Fruit fly (Drosophila melanogaster) whole organism, embryonic: ENCODE data around the gene CG43322.

Experiments
- ATbp ChIP-seq: fragments of 200-800 bp; sonication (Bioruptor generic); optimal IDR thresholded peaks from 2 replicates; lab custom pipeline; 2017; ENCODE audit warnings: missing biosample characterization, mild to moderate bottlenecking, missing genetic modification characterization, missing genetic modification reagents
- Awh ChIP-seq: fragments of 200-800 bp; sonication (Bioruptor generic); IDR thresholded peaks from 2 replicates; pipeline ENCODE4, ENCODE4 v1.3.6; 2022; ENCODE audit warnings: missing biosample characterization, missing genetic modification characterization
- Blimp-1 ChIP-seq: fragments of 200-800 bp; sonication (Bioruptor generic); optimal IDR thresholded peaks from 3 replicates; lab custom pipeline; 2018; ENCODE audit warnings: missing biosample characterization, missing genetic modification characterization, mild to moderate bottlenecking, moderate library complexity, missing genetic modification reagents
- BtbVII ChIP-seq: fragments of 200-800 bp; sonication (Bioruptor generic); optimal IDR thresholded peaks from 3 replicates; lab custom pipeline; 2017; ENCODE audit warnings: missing biosample characterization, mild to moderate bottlenecking, missing genetic modification characterization
- CG10147 ChIP-seq: fragments of 200-800 bp; sonication (Bioruptor generic); optimal IDR thresholded peaks from 2 replicates; lab custom pipeline; 2019; ENCODE audit warnings: missing biosample characterization, mild to moderate bottlenecking, missing genetic modification characterization, moderate library complexity
- CG11696 ChIP-seq: fragments of 200-800 bp; sonication (Bioruptor generic); IDR thresholded peaks from 2 replicates; pipeline ENCODE4 v1.3.6; 2022; ENCODE audit warnings: missing biosample characterization, missing genetic modification characterization
- CG12942 ChIP-seq: fragments of 200-800 bp; sonication (Bioruptor generic); optimal IDR thresholded peaks from 3 replicates; lab custom pipeline; 2016; ENCODE audit warnings: missing biosample characterization, missing genetic modification characterization
- CG13123 ChIP-seq: fragments of 200-800 bp; sonication (Bioruptor generic); optimal IDR thresholded peaks from 2 replicates; lab custom pipeline; 2016; ENCODE audit warnings: missing biosample characterization, missing genetic modification characterization
- CG14441 ChIP-seq: fragments of 200-800 bp; sonication (Bioruptor generic); IDR thresholded peaks from 2 replicates; pipeline ENCODE4 v1.3.6; 2022; ENCODE audit warnings: missing biosample characterization, missing genetic modification characterization
- CG14860 ChIP-seq: fragments of 200-800 bp; sonication (Bioruptor generic); IDR thresholded peaks from 3 replicates; pipeline ENCODE4 v1.3.6; 2022; ENCODE audit warnings: missing biosample characterization, missing genetic modification characterization; ENCODE audit not compliant: partially characterized antibody
- CG16815 ChIP-seq: fragments of 200-800 bp; sonication (Bioruptor generic); optimal IDR thresholded peaks from 3 replicates; lab custom pipeline; 2017; ENCODE audit warnings: missing biosample characterization, mild to moderate bottlenecking, missing genetic modification characterization
- CG17359 ChIP-seq: fragments of 200-800 bp; sonication (Bioruptor generic); optimal IDR thresholded peaks from 3 replicates; lab custom pipeline; 2018; ENCODE audit warnings: missing biosample characterization, mild to moderate bottlenecking, missing genetic modification characterization, moderate library complexity
- CG17802 ChIP-seq: fragments of 200-800 bp; sonication (Bioruptor generic); optimal IDR thresholded peaks from 2 replicates; lab custom pipeline; 2018; ENCODE audit warnings: missing biosample characterization, mild to moderate bottlenecking, missing genetic modification characterization, moderate library complexity
- CG2116 ChIP-seq: fragments of 200-800 bp; sonication (Bioruptor generic); optimal IDR thresholded peaks from 3 replicates; lab custom pipeline; 2018; ENCODE audit warnings: missing biosample characterization, mild to moderate bottlenecking, missing genetic modification characterization
- CG2120 ChIP-seq: fragments of 200-800 bp; sonication (Bioruptor generic); optimal IDR thresholded peaks from 3 replicates; lab custom pipeline; 2016; ENCODE audit warnings: missing biosample characterization, missing genetic modification characterization
- CG2199 ChIP-seq: fragments of 200-800 bp; sonication (Bioruptor generic); IDR thresholded peaks from 3 replicates; pipeline ENCODE4 v1.3.6; 2022; ENCODE audit warnings: missing biosample characterization, missing genetic modification characterization
- CG31365 ChIP-seq: fragments of 200-800 bp; sonication (Bioruptor generic); optimal IDR thresholded peaks from 2 replicates; lab custom pipeline; 2018; ENCODE audit warnings: missing biosample characterization, mild to moderate bottlenecking, missing genetic modification characterization
- CG32772 ChIP-seq: fragments of 200-800 bp; sonication (Bioruptor generic); IDR thresholded peaks from 2 replicates; pipeline ENCODE4 v1.3.6; 2022; ENCODE audit warnings: missing biosample characterization, missing genetic modification characterization
- CG3281 ChIP-seq: fragments of 200-800 bp; sonication (Bioruptor generic); optimal IDR thresholded peaks from 3 replicates; lab custom pipeline; 2017; ENCODE audit warnings: missing biosample characterization, mild to moderate bottlenecking, missing genetic modification characterization
- CG33557 ChIP-seq: fragments of 200-800 bp; sonication (Bioruptor generic); optimal IDR thresholded peaks from 2 replicates; lab custom pipeline; 2019; ENCODE audit warnings: missing biosample characterization, mild to moderate bottlenecking, missing genetic modification characterization, moderate library complexity
- CG34376 ChIP-seq: fragments of 200-800 bp; sonication (Bioruptor generic); optimal IDR thresholded peaks from 2 replicates; lab custom pipeline; 2018; ENCODE audit warnings: missing biosample characterization, mild to moderate bottlenecking, missing genetic modification characterization
- CG6654 ChIP-seq: fragments of 200-800 bp; sonication (Bioruptor generic); optimal IDR thresholded peaks from 2 replicates; lab custom pipeline; 2017; ENCODE audit warnings: missing biosample characterization, mild to moderate bottlenecking, missing genetic modification characterization
- CG7928 ChIP-seq: fragments of 200-800 bp; sonication (Bioruptor generic); optimal IDR thresholded peaks from 2 replicates; lab custom pipeline; 2017; ENCODE audit warnings: missing biosample characterization, mild to moderate bottlenecking, missing genetic modification characterization
- CG8290 ChIP-seq, 3 experiments: fragments of 200-800 bp; sonication (Bioruptor generic); optimal IDR thresholded peaks; 2 replicates each; lab custom pipeline; 2016 to 2019; ENCODE audit warnings: missing biosample characterization in 3 of 3, missing genetic modification characterization in 3 of 3, mild to moderate bottlenecking in 2 of 3, moderate library complexity in 1 of 3
- Dbx ChIP-seq: fragments of 200-800 bp; sonication (Bioruptor generic); IDR thresholded peaks from 3 replicates; pipeline ENCODE4 v1.3.6; 2022; ENCODE audit warnings: missing biosample characterization, missing genetic modification characterization
- Doc2 ChIP-seq: fragments of 200-800 bp; sonication (Bioruptor generic); IDR thresholded peaks from 2 replicates; pipeline ENCODE4 v1.3.6; 2022; ENCODE audit warnings: missing biosample characterization, missing genetic modification characterization
- Doc3 ChIP-seq: fragments of 200-800 bp; sonication (Bioruptor generic); IDR thresholded peaks from 3 replicates; pipeline ENCODE4 v1.3.6; 2022; ENCODE audit warnings: missing biosample characterization, missing genetic modification characterization; ENCODE audit not compliant: partially characterized antibody
- H15 ChIP-seq: fragments of 200-800 bp; sonication (Bioruptor generic); IDR thresholded peaks from 3 replicates; pipeline ENCODE4 v1.3.6; 2022; ENCODE audit warnings: missing biosample characterization, missing genetic modification characterization
- HLH3B ChIP-seq: fragments of 200-800 bp; sonication (Bioruptor generic); IDR thresholded peaks from 2 replicates; pipeline ENCODE4 v1.3.6; 2022; ENCODE audit warnings: missing biosample characterization, missing genetic modification characterization
- Optix ChIP-seq: fragments of 200-800 bp; sonication (Bioruptor generic); IDR thresholded peaks from 3 replicates; pipeline ENCODE4 v1.3.6; 2022; ENCODE audit warnings: missing biosample characterization, missing genetic modification characterization
- PHDP ChIP-seq: fragments of 200-800 bp; sonication (Bioruptor generic); optimal IDR thresholded peaks from 3 replicates; lab custom pipeline; 2018; ENCODE audit warnings: missing biosample characterization, mild to moderate bottlenecking, missing genetic modification characterization, moderate library complexity
- Sin3A ChIP-seq: fragments of >200 bp; optimal IDR thresholded peaks from 2 replicates; lab custom pipeline; 2018
- Six4 ChIP-seq: fragments of 200-800 bp; sonication (Bioruptor generic); optimal IDR thresholded peaks from 2 replicates; lab custom pipeline; 2016; ENCODE audit warnings: missing biosample characterization, missing genetic modification characterization
- aop ChIP-seq: fragments of 200-800 bp; sonication (Bioruptor generic); IDR thresholded peaks from 2 replicates; pipeline ENCODE4 v1.3.6; 2022; ENCODE audit warnings: missing biosample characterization, missing genetic modification characterization
- ap ChIP-seq: fragments of 200-800 bp; sonication (Bioruptor generic); IDR thresholded peaks from 2 replicates; pipeline ENCODE4 v1.3.6; 2022; ENCODE audit warnings: missing biosample characterization, missing genetic modification characterization
- bigmax ChIP-seq: fragments of 200-800 bp; sonication (Bioruptor generic); optimal IDR thresholded peaks from 2 replicates; lab custom pipeline; 2018; ENCODE audit warnings: missing biosample characterization, mild to moderate bottlenecking, missing genetic modification characterization
- bowl ChIP-seq: fragments of 200-800 bp; sonication (Bioruptor generic); IDR thresholded peaks from 2 replicates; pipeline ENCODE4 v1.3.6; 2022; ENCODE audit warnings: missing biosample characterization, missing genetic modification characterization
- crol ChIP-seq: fragments of 200-800 bp; sonication (Bioruptor generic); IDR thresholded peaks from 2 replicates; pipeline ENCODE4 v1.3.6; 2022; ENCODE audit warnings: missing biosample characterization, missing genetic modification characterization
- crp ChIP-seq, 2 experiments: fragments of 200-800 bp; sonication (Bioruptor generic); optimal IDR thresholded peaks; 2 replicates in 1 of 2; 3 replicates in 1 of 2; lab custom pipeline; 2017; ENCODE audit warnings: missing biosample characterization in 2 of 2, missing genetic modification characterization in 2 of 2, mild to moderate bottlenecking in 1 of 2, moderate library complexity in 1 of 2
- eve ChIP-seq, 2 experiments: fragments of >200 bp; optimal IDR thresholded peaks; 2 replicates each; lab custom pipeline; 2017; ENCODE audit warnings: missing biosample characterization in 2 of 2, missing genetic modification characterization in 2 of 2
- ewg ChIP-seq: fragments of 200-800 bp; sonication (Bioruptor generic); optimal IDR thresholded peaks from 3 replicates; lab custom pipeline; 2017; ENCODE audit warnings: mild to moderate bottlenecking, missing biosample characterization, missing genetic modification reagents, missing genetic modification characterization
- fd96Cb ChIP-seq: fragments of 200-800 bp; sonication (Bioruptor generic); optimal IDR thresholded peaks from 2 replicates; lab custom pipeline; 2018; ENCODE audit warnings: missing biosample characterization, mild to moderate bottlenecking, missing genetic modification characterization, moderate library complexity
- kni ChIP-seq: fragments of 200-800 bp; sonication (Bioruptor generic); optimal IDR thresholded peaks from 3 replicates; lab custom pipeline; 2017; ENCODE audit warnings: mild to moderate bottlenecking, missing biosample characterization, missing genetic modification reagents, missing genetic modification characterization
- lov ChIP-seq, 2 experiments: fragments of 200-800 bp in 1 of 2; fragments of >200 bp in 1 of 2; sonication (Bioruptor generic) in 1 of 2; IDR thresholded peaks in 1 of 2; optimal IDR thresholded peaks in 1 of 2; 2 replicates in 1 of 2; 3 replicates in 1 of 2; pipeline versions ENCODE4 v1.3.6 to Lab custom; 2017 to 2022; ENCODE audit warnings: missing biosample characterization in 1 of 2, missing genetic modification characterization in 1 of 2
- onecut ChIP-seq: fragments of 200-800 bp; sonication (Bioruptor generic); IDR thresholded peaks from 2 replicates; pipeline ENCODE4 v1.3.6; 2022; ENCODE audit warnings: missing biosample characterization, missing genetic modification characterization
- run ChIP-seq: fragments of 200-800 bp; sonication (Bioruptor generic); optimal IDR thresholded peaks from 3 replicates; lab custom pipeline; 2018; ENCODE audit warnings: missing biosample characterization, mild to moderate bottlenecking, missing genetic modification characterization
- tio ChIP-seq: fragments of 200-800 bp; sonication (Bioruptor generic); optimal IDR thresholded peaks from 2 replicates; lab custom pipeline; 2017; ENCODE audit warnings: missing biosample characterization, missing genetic modification characterization, inconsistent platforms
- vfl ChIP-seq: fragments of 200-800 bp; sonication (Bioruptor generic); optimal IDR thresholded peaks from 2 replicates; lab custom pipeline; 2016; ENCODE audit warnings: missing biosample characterization, missing genetic modification characterization
- vvl ChIP-seq: fragments of 200-800 bp; sonication (Bioruptor generic); IDR thresholded peaks from 2 replicates; pipeline ENCODE4 v1.3.6; 2022; ENCODE audit warnings: missing biosample characterization, missing genetic modification characterization

Gene CG43322

dm6 chr2L:6967422-6968012 is 45.7 kb upstream of the CG43322 start, which contains the start of gene Sumo (continued):
- TF ChIP-seq ewg (GFP tag; lab: Kevin White, UChicago) (no peak), HLH3B (no peak), vfl (GFP tag; lab: Kevin White, UChicago) (no peak), crol (GFP tag; lab: Robert Waterston, UW) (no peak), BtbVII (GFP tag; lab: Kevin White, UChicago) (no peak), lov (optimal IDR thresholded peaks at IDR 0.05; lab: Kevin White, UChicago) (no peak), lov (GFP tag; IDR thresholded peaks at IDR 0.05; lab: Robert Waterston, UW) (0 out of 3 replicates have a peak, but pooled peaks have one; percentile 38), CG2199 (no peak), CG17802 (tag; lab: Kevin White, UChicago) (no peak), CG6654 (no peak), bowl (GFP tag; lab: Robert Waterston, UW) (no peak), onecut (no peak), Blimp-1 (GFP tag; lab: Kevin White, UChicago) (no peak), CG14860 (GFP tag; lab: Robert Waterston, UW) (peak; percentile 99), run (tag; lab: Kevin White, UChicago) (no peak), CG11696 (GFP tag; lab: Robert Waterston, UW) (no peak), aop (GFP tag; lab: Robert Waterston, UW) (no peak), ATbp (no peak), crp (GFP tag; optimal IDR thresholded peaks at IDR 0.05; lab: Kevin White, UChicago) (no peak), CG7928 (GFP tag; lab: Kevin White, UChicago) (no peak), CG31365 (tag; lab: Kevin White, UChicago) (no peak), CG3281 (no peak), kni (GFP tag; lab: Kevin White, UChicago) (no peak), H15 (0 out of 3 replicates have a peak, but pooled peaks have one; percentile 8), CG2116 (peak; percentile 94), CG17359 (tag; lab: Kevin White, UChicago) (no peak), CG13123 (GFP tag; lab: Kevin White, UChicago) (no peak), Sin3A (peak; percentile 13), CG12942 (GFP tag; lab: Kevin White, UChicago) (no peak), CG2120 (no peak), PHDP (tag; lab: Kevin White, UChicago) (no peak), vvl (peak; percentile 10; the same call in 1 of the 2 replicates), bigmax (no peak), ap (GFP tag; lab: Robert Waterston, UW) (no peak), CG8290 (GFP tag; optimal IDR thresholded peaks at IDR 0.05; lab: Kevin White, UChicago) (peak; percentile 17), CG8290 (tag; optimal IDR thresholded peaks at IDR 0.05; lab: Kevin White, UChicago) (peak in 1 of 2 experiments; percentile 80), CG33557 (GFP tag; lab: Kevin White, UChicago) (no peak), Six4 (no peak), eve (GFP tag; optimal IDR thresholded peaks at IDR 0.05; lab: Kevin White, UChicago) (no peak), CG16815 (GFP tag; lab: Kevin White, UChicago) (peak; percentile 16), CG14441 (peak; percentile 56), CG34376 (no peak), Dbx (peak; percentile 59; the same call in 2 of the 3 replicates), CG32772 (GFP tag; lab: Robert Waterston, UW) (no peak), Doc3 (peak; percentile 80), Optix (GFP tag; lab: Robert Waterston, UW) (no peak), tio (GFP tag; lab: Kevin White, UChicago) (no peak), CG10147 (GFP tag; lab: Kevin White, UChicago) (peak; percentile 42), fd96Cb (no peak), Doc2 (GFP tag; lab: Robert Waterston, UW) (no peak), Awh (GFP tag; lab: Robert Waterston, UW) (no peak)
